Worm (Caenorhabditis elegans): Measurements from ENCODE around the gene F48B9.1.

Gene F48B9.1

DNA sequence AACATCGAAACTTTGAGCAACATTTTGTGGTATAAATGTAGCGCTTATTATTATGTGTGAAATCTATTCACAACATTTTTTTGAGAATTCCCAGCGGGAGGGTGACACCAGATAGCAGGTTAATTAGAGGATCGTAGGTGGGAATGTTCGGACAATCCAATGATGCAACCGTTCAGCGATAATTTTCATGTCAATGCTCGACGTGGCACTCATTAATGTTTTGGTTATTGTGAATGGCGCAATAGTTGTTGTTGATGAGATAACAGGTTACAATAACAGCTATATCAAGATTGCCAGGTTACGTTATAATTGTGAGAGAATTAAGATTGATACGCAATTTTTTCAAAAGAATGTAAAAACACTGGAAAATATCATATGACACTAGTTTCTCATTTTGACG is 50.7 kb downstream of the F48B9.1 start:
- TF ChIP-seq tbx-11 (GFP tag; IDR thresholded peaks at IDR 0.05) (no peak), pes-1 (GFP tag; IDR thresholded peaks at IDR 0.05) (no peak), B0310.2 (tag; optimal IDR thresholded peaks at IDR 0.05) (no peak), hnd-1 (tag; optimal IDR thresholded peaks at IDR 0.05) (no peak), flt-1 (GFP tag; IDR thresholded peaks at IDR 0.05) (no peak), ama-1 (optimal IDR thresholded peaks at IDR 0.05) (no peak), tbx-37 (GFP tag; conservative IDR thresholded peaks at IDR 0.05) (no peak), tra-4 (tag; optimal IDR thresholded peaks at IDR 0.05) (no peak), aly-1 (tag; optimal IDR thresholded peaks at IDR 0.05) (no peak), sea-1 (GFP tag; conservative IDR thresholded peaks at IDR 0.05) (no peak), scrt-1 (GFP tag; IDR thresholded peaks at IDR 0.05) (no peak), hmg-4 (GFP tag; optimal IDR thresholded peaks at IDR 0.05) (no peak), hmbx-1 (tag; optimal IDR thresholded peaks at IDR 0.05) (no peak)

DNA sequence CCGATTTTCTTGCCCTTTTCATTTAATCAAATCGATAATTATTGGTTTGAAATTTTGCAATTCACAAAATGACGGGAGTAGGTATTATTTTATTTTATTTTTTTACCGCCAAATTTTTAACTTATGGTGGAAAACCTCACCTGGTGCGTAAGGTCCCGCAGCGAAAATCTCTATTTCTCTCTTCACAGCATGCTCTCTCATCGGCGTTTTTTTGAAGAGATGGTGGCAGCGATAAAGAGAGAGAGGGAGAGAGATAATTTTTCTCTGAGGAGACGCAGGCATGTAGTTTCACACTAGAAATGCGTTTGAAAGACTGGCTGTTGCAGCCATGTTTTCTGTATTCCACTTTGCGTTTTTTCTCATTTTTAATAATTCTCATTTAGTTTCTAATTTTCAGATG is 53.2 kb downstream of the F48B9.1 start, which contains the start of gene T14F9.2:
Gene T14F9.2, plus strand, starts transcription at position 396 of the 400 bp plus-strand sequence.
- TF ChIP-seq B0310.2 (tag; optimal IDR thresholded peaks at IDR 0.05) = no peak
- no peak for TF ChIP-seq aly-1 (tag; optimal IDR thresholded peaks at IDR 0.05)
- no peak for TF ChIP-seq hmbx-1 (tag; optimal IDR thresholded peaks at IDR 0.05)
- no peak for TF ChIP-seq ceh-13 (GFP tag; optimal IDR thresholded peaks at IDR 0.05)
- no peak for TF ChIP-seq flt-1 (GFP tag; IDR thresholded peaks at IDR 0.05)
- TF ChIP-seq ceh-36 (tag; optimal IDR thresholded peaks at IDR 0.05) = no peak
- TF ChIP-seq pes-1 (GFP tag; IDR thresholded peaks at IDR 0.05) = no peak
- TF ChIP-seq hnd-1 (tag; optimal IDR thresholded peaks at IDR 0.05) = no peak
- no peak for TF ChIP-seq sea-1 (GFP tag; conservative IDR thresholded peaks at IDR 0.05)
- TF ChIP-seq tbx-37 (GFP tag; conservative IDR thresholded peaks at IDR 0.05) = no peak
- TF ChIP-seq ama-1 (optimal IDR thresholded peaks at IDR 0.05) = no peak
- no peak for TF ChIP-seq F13C5.2 (tag; optimal IDR thresholded peaks at IDR 0.05)
- no peak for TF ChIP-seq tbx-11 (GFP tag; IDR thresholded peaks at IDR 0.05)
- TF ChIP-seq ets-7 (tag; optimal IDR thresholded peaks at IDR 0.05) = no peak
- TF ChIP-seq scrt-1 (GFP tag; IDR thresholded peaks at IDR 0.05) = no peak
- TF ChIP-seq hmg-4 (GFP tag; optimal IDR thresholded peaks at IDR 0.05) = no peak
- TF ChIP-seq tra-4 (tag; optimal IDR thresholded peaks at IDR 0.05) = no peak
